Fruit fly (Drosophila melanogaster) whole organism, embryonic: ENCODE measurements around the gene Pkg21D.
A peak's percentile ranks its signal among the peaks of the same experiment; 100 is the strongest.

ENCODE experiments used
- ATbp ChIP-seq: fragments of 200-800 bp; sonication (Bioruptor generic); optimal IDR thresholded peaks from 2 replicates; lab custom pipeline; 2017; ENCODE audit warnings: missing biosample characterization, mild to moderate bottlenecking, missing genetic modification characterization, missing genetic modification reagents
- Ada2b ChIP-seq: fragments of 200-800 bp; sonication (Bioruptor generic); IDR thresholded peaks from 2 replicates; pipeline ENCODE4 v1.3.6; 2022; ENCODE audit warnings: missing biosample characterization, missing genetic modification characterization
- Atf3 ChIP-seq: fragments of 200-800 bp; sonication (Bioruptor generic); optimal IDR thresholded peaks from 3 replicates; lab custom pipeline; 2016; ENCODE audit warnings: missing biosample characterization, missing genetic modification characterization
- Bteb2 ChIP-seq: fragments of 200-800 bp; sonication (Bioruptor generic); optimal IDR thresholded peaks from 2 replicates; lab custom pipeline; 2016; ENCODE audit warnings: missing biosample characterization, missing genetic modification characterization
- CG11560 ChIP-seq: fragments of 200-800 bp; sonication (Bioruptor generic); IDR thresholded peaks from 3 replicates; pipeline ENCODE4 v1.3.6; 2022; ENCODE audit warnings: missing biosample characterization, missing genetic modification characterization
- CG12071 ChIP-seq: fragments of 200-800 bp; sonication (Bioruptor generic); optimal IDR thresholded peaks from 3 replicates; lab custom pipeline; 2018; ENCODE audit warnings: missing biosample characterization, mild to moderate bottlenecking, missing genetic modification characterization
- CG12299 ChIP-seq: fragments of 200-800 bp; sonication (Bioruptor generic); optimal IDR thresholded peaks from 2 replicates; lab custom pipeline; 2018; ENCODE audit warnings: missing biosample characterization, mild to moderate bottlenecking, missing genetic modification characterization
- CG13287 ChIP-seq: fragments of 200-800 bp; sonication (Bioruptor generic); IDR thresholded peaks from 2 replicates; pipeline ENCODE4 v1.3.6; 2022; ENCODE audit warnings: missing biosample characterization, missing genetic modification characterization; ENCODE audit not compliant: partially characterized antibody
- CG13296 ChIP-seq: fragments of 200-800 bp; sonication (Bioruptor generic); optimal IDR thresholded peaks from 3 replicates; lab custom pipeline; 2018; ENCODE audit warnings: missing biosample characterization, mild to moderate bottlenecking, missing genetic modification characterization
- CG15514 ChIP-seq: fragments of 200-800 bp; sonication (Bioruptor generic); optimal IDR thresholded peaks from 3 replicates; lab custom pipeline; 2017; ENCODE audit warnings: missing biosample characterization, missing genetic modification characterization, mild to moderate bottlenecking, moderate library complexity, missing genetic modification reagents
- CG18011 ChIP-seq: fragments of 200-800 bp; sonication (Bioruptor generic); optimal IDR thresholded peaks from 2 replicates; lab custom pipeline; 2017; ENCODE audit warnings: missing biosample characterization, missing genetic modification characterization, mild to moderate bottlenecking, moderate library complexity, missing genotype
- CG18476 ChIP-seq: fragments of 200-800 bp; sonication (Bioruptor generic); optimal IDR thresholded peaks from 2 replicates; lab custom pipeline; 2016; ENCODE audit warnings: missing biosample characterization, mild to moderate bottlenecking, missing genetic modification characterization
- CG2889 ChIP-seq: fragments of 200-800 bp; sonication (Bioruptor generic); IDR thresholded peaks from 3 replicates; pipeline ENCODE4 v1.3.6; 2022; ENCODE audit warnings: missing biosample characterization, missing genetic modification characterization
- CG31365 ChIP-seq: fragments of 200-800 bp; sonication (Bioruptor generic); optimal IDR thresholded peaks from 2 replicates; lab custom pipeline; 2018; ENCODE audit warnings: missing biosample characterization, mild to moderate bottlenecking, missing genetic modification characterization
- CG32532 ChIP-seq: fragments of 200-800 bp; sonication (Bioruptor generic); IDR thresholded peaks from 2 replicates; pipeline ENCODE4 v1.3.6; 2022; ENCODE audit warnings: missing biosample characterization, missing genetic modification characterization
- CG3847 ChIP-seq: fragments of 200-800 bp; sonication (Bioruptor generic); IDR thresholded peaks from 2 replicates; pipeline ENCODE4 v1.3.6; 2022; ENCODE audit warnings: missing biosample characterization, missing genetic modification characterization
- CG4820 ChIP-seq: fragments of 200-800 bp; sonication (Bioruptor generic); optimal IDR thresholded peaks from 3 replicates; lab custom pipeline; 2016; ENCODE audit warnings: missing biosample characterization, missing genetic modification characterization
- CG7839 ChIP-seq: fragments of 200-800 bp; sonication (Bioruptor generic); optimal IDR thresholded peaks from 3 replicates; lab custom pipeline; 2018; ENCODE audit warnings: missing biosample characterization, mild to moderate bottlenecking, missing genetic modification characterization, moderate library complexity
- CG8290 ChIP-seq, 3 experiments: fragments of 200-800 bp; sonication (Bioruptor generic); optimal IDR thresholded peaks; 2 replicates each; lab custom pipeline; 2016 to 2019; ENCODE audit warnings: missing biosample characterization in 3 of 3, missing genetic modification characterization in 3 of 3, mild to moderate bottlenecking in 2 of 3, moderate library complexity in 1 of 3
- D19A ChIP-seq: fragments of 200-800 bp; optimal IDR thresholded peaks from 3 replicates; lab custom pipeline; 2019; ENCODE audit warnings: missing biosample characterization, mild to moderate bottlenecking, missing genetic modification characterization, moderate library complexity
- Dp ChIP-seq: fragments of 200-800 bp; sonication (Bioruptor generic); optimal IDR thresholded peaks from 2 replicates; lab custom pipeline; 2018; ENCODE audit warnings: missing biosample characterization, mild to moderate bottlenecking, missing genetic modification characterization, moderate library complexity
- Fer1 ChIP-seq: fragments of 200-800 bp; sonication (Bioruptor generic); optimal IDR thresholded peaks from 2 replicates; lab custom pipeline; 2017; ENCODE audit warnings: missing biosample characterization, mild to moderate bottlenecking, missing genetic modification characterization
- HLH3B ChIP-seq: fragments of 200-800 bp; sonication (Bioruptor generic); IDR thresholded peaks from 2 replicates; pipeline ENCODE4 v1.3.6; 2022; ENCODE audit warnings: missing biosample characterization, missing genetic modification characterization
- Lpt ChIP-seq: fragments of >200 bp; optimal IDR thresholded peaks from 2 replicates; lab custom pipeline; 2018; ENCODE audit warnings: missing biosample characterization, missing genetic modification characterization
- Med ChIP-seq: fragments of 200-800 bp; sonication (Bioruptor generic); peaks from one replicate; lab custom pipeline; 2016; ENCODE audit warnings: missing biosample characterization, missing genetic modification characterization, mild to moderate bottlenecking, inconsistent platforms, moderate library complexity
- Meics ChIP-seq: fragments of 200-800 bp; sonication (Bioruptor generic); optimal IDR thresholded peaks from 2 replicates; lab custom pipeline; 2017; ENCODE audit warnings: missing biosample characterization, mild to moderate bottlenecking, missing genetic modification characterization
- Myb ChIP-seq: fragments of 200-800 bp; sonication (Bioruptor generic); optimal IDR thresholded peaks from 2 replicates; lab custom pipeline; 2016; ENCODE audit warnings: missing biosample characterization, missing genetic modification characterization
- Neu2 ChIP-seq: fragments of 200-800 bp; sonication (Bioruptor generic); optimal IDR thresholded peaks from 3 replicates; lab custom pipeline; 2016; ENCODE audit warnings: missing biosample characterization, missing genetic modification characterization, borderline replicate concordance
- Sox102F ChIP-seq: fragments of 200-800 bp; sonication (Bioruptor generic); optimal IDR thresholded peaks from 2 replicates; lab custom pipeline; 2018; ENCODE audit warnings: missing biosample characterization, mild to moderate bottlenecking, missing genetic modification characterization, moderate library complexity
- Xrp1 ChIP-seq: fragments of 200-800 bp; sonication (Bioruptor generic); IDR thresholded peaks from 2 replicates; pipeline ENCODE4 v1.3.6; 2022; ENCODE audit warnings: missing biosample characterization, missing genetic modification characterization
- ase ChIP-seq: fragments of 200-800 bp; sonication (Bioruptor generic); IDR thresholded peaks from 3 replicates; pipeline ENCODE4 v1.3.6; 2022; ENCODE audit warnings: missing biosample characterization, missing genetic modification characterization
- chinmo ChIP-seq: fragments of 200-800 bp; sonication (Bioruptor generic); IDR thresholded peaks from 4 replicates; pipeline ENCODE4 v1.3.6; 2022; ENCODE audit warnings: missing biosample characterization, missing genetic modification characterization; ENCODE audit not compliant: partially characterized antibody
- chm ChIP-seq: fragments of 200-800 bp; sonication (Bioruptor generic); IDR thresholded peaks from 2 replicates; pipeline ENCODE4 v1.3.6; 2022; ENCODE audit warnings: missing biosample characterization, missing genetic modification characterization
- gem ChIP-seq: fragments of 200-800 bp; sonication (Bioruptor generic); optimal IDR thresholded peaks from 2 replicates; lab custom pipeline; 2019; ENCODE audit warnings: missing biosample characterization, mild to moderate bottlenecking, missing genetic modification characterization, moderate library complexity
- gro ChIP-seq: fragments of 200-800 bp; sonication (Bioruptor generic); optimal IDR thresholded peaks from 2 replicates; lab custom pipeline; 2016; ENCODE audit warnings: missing biosample characterization, missing genetic modification characterization
- klu ChIP-seq: fragments of 200-800 bp; sonication (Bioruptor generic); IDR thresholded peaks from 2 replicates; pipeline ENCODE4 v1.3.6; 2022; ENCODE audit warnings: missing biosample characterization, missing genetic modification characterization
- lab ChIP-seq: fragments of 200-800 bp; sonication (Bioruptor generic); optimal IDR thresholded peaks from 3 replicates; lab custom pipeline; 2017; ENCODE audit warnings: missing biosample characterization, missing genetic modification characterization, mild to moderate bottlenecking, moderate library complexity, missing genetic modification reagents
- lbe ChIP-seq: fragments of 200-800 bp; sonication (Bioruptor generic); optimal IDR thresholded peaks from 2 replicates; lab custom pipeline; 2016; ENCODE audit warnings: missing biosample characterization, mild to moderate bottlenecking, missing genetic modification characterization
- lilli ChIP-seq: fragments of 200-800 bp; sonication (Bioruptor generic); optimal IDR thresholded peaks from 3 replicates; lab custom pipeline; 2016; ENCODE audit warnings: missing biosample characterization, missing genetic modification characterization
- luna ChIP-seq: fragments of 200-800 bp; sonication (Bioruptor generic); optimal IDR thresholded peaks from 2 replicates; lab custom pipeline; 2016; ENCODE audit warnings: missing biosample characterization, missing genetic modification characterization
- pan ChIP-seq, 4 experiments: fragments of >200 bp in 3 of 4; fragments of 200-800 bp in 1 of 4; sonication (Bioruptor generic) in 1 of 4; optimal IDR thresholded peaks in 3 of 4; IDR thresholded peaks in 1 of 4; 2 replicates each; pipeline versions ENCODE4 v1.3.6 to Lab custom; 2017 to 2022; ENCODE audit warnings: missing biosample characterization in 2 of 4, missing genetic modification characterization in 2 of 4, mixed read lengths in 1 of 4
- pfk ChIP-seq: fragments of 200-800 bp; sonication (Bioruptor generic); optimal IDR thresholded peaks from 2 replicates; lab custom pipeline; 2018; ENCODE audit warnings: missing biosample characterization, mild to moderate bottlenecking, missing genetic modification characterization, moderate library complexity
- pzg ChIP-seq: fragments of 200-800 bp; sonication (Bioruptor generic); optimal IDR thresholded peaks from 3 replicates; lab custom pipeline; 2018; ENCODE audit warnings: missing biosample characterization, mild to moderate bottlenecking, missing genetic modification characterization, moderate library complexity
- row ChIP-seq: fragments of 200-800 bp; sonication (Bioruptor generic); IDR thresholded peaks from 3 replicates; pipeline ENCODE4 v1.3.6; 2022; ENCODE audit warnings: missing biosample characterization, missing genetic modification characterization
- stwl ChIP-seq: fragments of 200-800 bp; sonication (Bioruptor generic); optimal IDR thresholded peaks from 3 replicates; lab custom pipeline; 2018; ENCODE audit warnings: missing biosample characterization, mild to moderate bottlenecking, missing genetic modification characterization, moderate library complexity
- tap ChIP-seq: fragments of 200-800 bp; optimal IDR thresholded peaks from 3 replicates; lab custom pipeline; 2019; ENCODE audit warnings: missing biosample characterization, mild to moderate bottlenecking, missing genetic modification characterization, moderate library complexity
- tin ChIP-seq: fragments of 200-800 bp; sonication (Bioruptor generic); optimal IDR thresholded peaks from 3 replicates; lab custom pipeline; 2016; ENCODE audit warnings: missing biosample characterization, missing genetic modification characterization
- trem ChIP-seq: fragments of 200-800 bp; optimal IDR thresholded peaks from 3 replicates; lab custom pipeline; 2019; ENCODE audit warnings: missing biosample characterization, mild to moderate bottlenecking, missing genetic modification characterization, moderate library complexity
- unpg ChIP-seq: fragments of 200-800 bp; sonication (Bioruptor generic); optimal IDR thresholded peaks from 3 replicates; lab custom pipeline; 2018; ENCODE audit warnings: missing biosample characterization, mild to moderate bottlenecking, missing genetic modification characterization, moderate library complexity
- vvl ChIP-seq: fragments of 200-800 bp; sonication (Bioruptor generic); IDR thresholded peaks from 2 replicates; pipeline ENCODE4 v1.3.6; 2022; ENCODE audit warnings: missing biosample characterization, missing genetic modification characterization
- wor ChIP-seq: fragments of 200-800 bp; sonication (Bioruptor generic); IDR thresholded peaks from 2 replicates; pipeline ENCODE4 v1.3.6; 2022; ENCODE audit warnings: missing biosample characterization, missing genetic modification characterization

The Pkg21D gene

DNA sequence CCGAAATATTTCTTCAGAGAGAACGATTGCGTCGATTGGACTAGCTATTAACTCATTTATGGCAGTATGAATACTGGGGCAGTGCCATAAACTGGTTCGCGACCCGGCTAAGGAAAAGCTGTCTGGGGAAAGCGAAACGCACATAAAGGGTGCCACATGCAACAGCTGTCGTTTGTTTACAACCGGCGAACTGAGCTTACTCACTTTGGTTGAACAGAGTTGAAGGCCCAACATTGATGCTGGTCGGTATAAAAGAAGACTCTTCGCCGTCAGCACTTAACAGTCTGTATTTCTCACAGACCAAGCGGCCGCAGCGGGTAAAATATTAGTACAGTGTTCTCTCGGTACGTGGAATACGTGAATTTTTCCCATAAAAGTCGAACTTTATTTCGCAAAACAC, 44.8 kb downstream of the Pkg21D start (continued):
- TF ChIP-seq unpg (GFP tag; lab: Kevin White, UChicago) = no peak
- no peak for TF ChIP-seq chm (GFP tag; lab: Robert Waterston, UW)
- TF ChIP-seq pfk (GFP tag; lab: Kevin White, UChicago) = no peak
- TF ChIP-seq tap (tag; lab: Kevin White, UChicago) = no peak
- TF ChIP-seq stwl (tag; lab: Kevin White, UChicago) = peak; percentile 15
- no peak for TF ChIP-seq Neu2
- TF ChIP-seq Myb (GFP tag; lab: Kevin White, UChicago) = no peak
- no peak for TF ChIP-seq chinmo (GFP tag; lab: Robert Waterston, UW)
- TF ChIP-seq Xrp1 (GFP tag; lab: Robert Waterston, UW) = no peak
- peak; percentile 18 for TF ChIP-seq Meics
- no peak for TF ChIP-seq vvl (GFP tag; lab: Robert Waterston, UW)
- TF ChIP-seq tin (GFP tag; lab: Kevin White, UChicago) = no peak
- no peak for TF ChIP-seq CG11560
- TF ChIP-seq lab (GFP tag; lab: Kevin White, UChicago) = peak; percentile 40
- peak; percentile 29; the same call in 1 of the 2 replicates for TF ChIP-seq Ada2b (GFP tag; lab: Robert Waterston, UW)
- peak; percentile 19 for TF ChIP-seq Sox102F (GFP tag; lab: Kevin White, UChicago)
- TF ChIP-seq lilli = peak; percentile 9
- TF ChIP-seq Atf3 (GFP tag; lab: Kevin White, UChicago) = no peak
- TF ChIP-seq CG13287 (GFP tag; lab: Robert Waterston, UW) = 0 out of 2 replicates have a peak, but pooled peaks have one; percentile 13
- TF ChIP-seq D19A (tag; lab: Kevin White, UChicago) = no peak
- peak; percentile 35 for TF ChIP-seq CG12071 (GFP tag; lab: Kevin White, UChicago)
- TF ChIP-seq CG18476 (GFP tag; lab: Kevin White, UChicago) = no peak
- no peak for TF ChIP-seq HLH3B (GFP tag; lab: Robert Waterston, UW)
- TF ChIP-seq CG7839 = peak; percentile 17
- peak; percentile 20; the same call in 1 of the 3 replicates for TF ChIP-seq row
- TF ChIP-seq pzg (GFP tag; lab: Kevin White, UChicago) = peak; percentile 6
- TF ChIP-seq Fer1 (GFP tag; lab: Kevin White, UChicago) = peak; percentile 59
- no peak for TF ChIP-seq wor (GFP tag; lab: Robert Waterston, UW)
- peak; percentile 30; the same call in 1 of the 2 replicates for TF ChIP-seq CG32532 (GFP tag; lab: Robert Waterston, UW)
- TF ChIP-seq Med (GFP tag; lab: Kevin White, UChicago) = peak; percentile 85
- TF ChIP-seq CG3847 = no peak
- no peak for TF ChIP-seq klu (GFP tag; lab: Robert Waterston, UW)
- TF ChIP-seq luna (GFP tag; lab: Kevin White, UChicago) = no peak
- TF ChIP-seq CG4820 (GFP tag; lab: Kevin White, UChicago) = no peak
- no peak for TF ChIP-seq Lpt (GFP tag; lab: Kevin White, UChicago)
- TF ChIP-seq, all 482 proteins: peak for 44

DNA sequence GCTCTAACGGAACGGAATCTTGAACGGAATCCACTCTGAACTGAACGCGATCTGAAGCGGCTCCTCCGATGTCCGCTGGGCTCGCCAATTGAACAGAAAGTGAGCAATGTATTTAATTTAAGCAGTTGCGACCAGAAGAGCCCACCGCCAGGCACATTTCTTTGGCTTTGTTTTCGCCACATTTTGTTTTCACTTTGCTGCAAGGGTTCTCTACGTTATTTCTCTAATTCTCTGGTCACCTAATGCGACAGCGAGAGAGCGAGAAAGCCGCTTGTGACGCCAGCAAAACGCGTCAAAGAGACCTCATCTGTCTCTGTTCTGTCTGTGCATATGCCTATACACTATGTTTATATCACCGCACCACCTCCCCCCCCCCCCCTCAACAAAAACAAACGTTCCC, 46.3 kb downstream of the Pkg21D start, which contains the start of gene Eaat2:
Eaat2 (minus strand) TSS at position 101 of the 400 bp plus-strand sequence.
- TF ChIP-seq CG15514 (GFP tag; lab: Kevin White, UChicago) (no peak), trem (tag; lab: Kevin White, UChicago) (no peak), pan (optimal IDR thresholded peaks at IDR 0.05; lab: Kevin White, UChicago) (no peak), pan (GFP tag; optimal IDR thresholded peaks at IDR 0.05 in 1 of 2, IDR thresholded peaks at IDR 0.05 in 1 of 2) (no peak), CG8290 (GFP tag; optimal IDR thresholded peaks at IDR 0.05; lab: Kevin White, UChicago) (no peak), CG8290 (tag; optimal IDR thresholded peaks at IDR 0.05; lab: Kevin White, UChicago) (no peak), ase (GFP tag; lab: Robert Waterston, UW) (no peak), CG13296 (GFP tag; lab: Kevin White, UChicago) (no peak), gem (tag; lab: Kevin White, UChicago) (no peak), CG31365 (no peak), Dp (GFP tag; lab: Kevin White, UChicago) (no peak), gro (GFP tag; lab: Kevin White, UChicago) (no peak), lbe (no peak), ATbp (no peak), CG2889 (GFP tag; lab: Robert Waterston, UW) (no peak), Bteb2 (GFP tag; lab: Kevin White, UChicago) (no peak), CG12299 (tag; lab: Kevin White, UChicago) (no peak), CG18011 (GFP tag; lab: Kevin White, UChicago) (no peak)
